Worm (Caenorhabditis elegans) whole organism, L1 larva: ENCODE data around the gene spe-29.

Source experiments
- C04F5.9 ChIP-seq: sonication (generic microtip); optimal IDR thresholded peaks from 2 replicates; lab custom pipeline; 2016; ENCODE audit warnings: missing genetic modification characterization, missing compliant biosample characterization
- C16A3.4 ChIP-seq: fragments of 150-350 bp; optimal IDR thresholded peaks from 2 replicates; lab custom pipeline; 2014; ENCODE audit warnings: missing biosample characterization, missing genetic modification characterization
- ceh-63 ChIP-seq: fragments of 200-800 bp; sonication (Bioruptor generic); optimal IDR thresholded peaks from 2 replicates; lab custom pipeline; 2018; ENCODE audit warnings: mild to moderate bottlenecking, missing genetic modification characterization, missing compliant biosample characterization
- ceh-8 ChIP-seq: fragments of 200-800 bp; sonication (Bioruptor generic); optimal IDR thresholded peaks from 2 replicates; lab custom pipeline; 2018; ENCODE audit warnings: mild to moderate bottlenecking, missing genetic modification characterization, moderate library complexity, missing compliant biosample characterization
- ceh-82 ChIP-seq, 3 experiments: fragments of 150-350 bp in 1 of 3; sonication (generic microtip) in 2 of 3; optimal IDR thresholded peaks; 2 replicates each; lab custom pipeline; 2014 to 2017; ENCODE audit warnings: missing biosample characterization in 3 of 3, missing genetic modification characterization in 3 of 3
- ces-1 ChIP-seq: fragments of 150-350 bp; optimal IDR thresholded peaks from 2 replicates; lab custom pipeline; 2014; ENCODE audit warnings: missing biosample characterization, missing genetic modification reagents, missing genetic modification characterization
- dpl-1 ChIP-seq, 3 experiments: fragments of 150-350 bp in 2 of 3; sonication (generic microtip) in 1 of 3; optimal IDR thresholded peaks; 2 replicates each; lab custom pipeline; 2014 to 2017; ENCODE audit warnings: missing biosample characterization in 3 of 3, missing genetic modification characterization in 3 of 3, missing genetic modification reagents in 3 of 3
- efl-3 ChIP-seq: fragments of 200-800 bp; sonication (Bioruptor generic); optimal IDR thresholded peaks from 2 replicates; lab custom pipeline; 2018; ENCODE audit warnings: mild to moderate bottlenecking, missing genetic modification characterization, missing compliant biosample characterization
- egl-27 ChIP-seq, 2 experiments: fragments of 150-350 bp in 1 of 2; sonication (generic microtip); optimal IDR thresholded peaks; 3 replicates each; lab custom pipeline; 2017 to 2018; ENCODE audit warnings: missing biosample characterization in 2 of 2, missing genetic modification characterization in 2 of 2, missing genetic modification reagents in 2 of 2
- ets-5 ChIP-seq: fragments of 200-800 bp; sonication (Bioruptor generic); IDR thresholded peaks from 2 replicates; pipeline ENCODE4 v1.3.6; 2022; ENCODE audit warnings: missing genetic modification characterization, missing compliant biosample characterization
- fkh-10 ChIP-seq: sonication (generic microtip); optimal IDR thresholded peaks from 2 replicates; lab custom pipeline; 2017; ENCODE audit warnings: missing biosample characterization, missing genetic modification reagents, missing genetic modification characterization
- fkh-4 ChIP-seq: sonication (generic microtip); optimal IDR thresholded peaks from 2 replicates; lab custom pipeline; 2016; ENCODE audit warnings: missing compliant biosample characterization, missing genetic modification characterization, borderline replicate concordance
- fkh-8 ChIP-seq: sonication (generic microtip); optimal IDR thresholded peaks from 2 replicates; lab custom pipeline; 2016; ENCODE audit warnings: mild to moderate bottlenecking, missing genetic modification characterization, missing compliant biosample characterization
- fos-1 ChIP-seq: fragments of 150-350 bp; optimal IDR thresholded peaks from 2 replicates; lab custom pipeline; 2014; ENCODE audit warnings: missing biosample characterization, missing genetic modification characterization
- grh-1 ChIP-seq: fragments of 200-800 bp; sonication (Bioruptor generic); IDR thresholded peaks from 2 replicates; pipeline ENCODE4 v1.3.6; 2022; ENCODE audit warnings: missing genetic modification reagents, missing genetic modification characterization, missing compliant biosample characterization
- hpl-2 ChIP-seq: fragments of 150-350 bp; optimal IDR thresholded peaks from 2 replicates; lab custom pipeline; 2014; ENCODE audit warnings: missing biosample characterization, missing genetic modification reagents, missing genetic modification characterization
- isw-1 ChIP-seq: fragments of 200-800 bp; sonication (Bioruptor generic); IDR thresholded peaks from 2 replicates; pipeline ENCODE4 v1.3.6; 2022; ENCODE audit warnings: missing genetic modification characterization, missing compliant biosample characterization
- jun-1 ChIP-seq: fragments of 150-350 bp; optimal IDR thresholded peaks from 2 replicates; lab custom pipeline; 2014; ENCODE audit warnings: missing biosample characterization, missing genetic modification reagents, missing genetic modification characterization
- lin-15B ChIP-seq: fragments of 150-350 bp; sonication (generic microtip); optimal IDR thresholded peaks from 3 replicates; lab custom pipeline; 2014; ENCODE audit warnings: missing biosample characterization, missing genetic modification characterization
- lin-35 ChIP-seq, 2 experiments: fragments of 150-350 bp; optimal IDR thresholded peaks; 2 replicates each; lab custom pipeline; 2014; ENCODE audit warnings: missing biosample characterization in 2 of 2, missing genetic modification characterization in 2 of 2, missing genetic modification reagents in 2 of 2
- lin-39 ChIP-seq: fragments of 150-350 bp; optimal IDR thresholded peaks from 2 replicates; lab custom pipeline; 2014; ENCODE audit warnings: missing biosample characterization, missing genetic modification reagents, missing genetic modification characterization
- lsy-2 ChIP-seq, 2 experiments: fragments of 150-350 bp; optimal IDR thresholded peaks; 2 replicates each; lab custom pipeline; 2014; ENCODE audit warnings: missing biosample characterization in 2 of 2, missing genetic modification characterization in 2 of 2
- mab-9 ChIP-seq: fragments of 200-800 bp; sonication (Bioruptor generic); IDR thresholded peaks from 2 replicates; pipeline ENCODE4 v1.3.6; 2022; ENCODE audit warnings: missing genetic modification reagents, missing genetic modification characterization, missing compliant biosample characterization
- mdl-1 ChIP-seq, 2 experiments: fragments of 150-350 bp; optimal IDR thresholded peaks; 2 replicates each; lab custom pipeline; 2014 to 2017; ENCODE audit warnings: missing biosample characterization in 2 of 2, missing genetic modification characterization in 2 of 2, inconsistent platforms in 1 of 2
- mep-1 ChIP-seq: fragments of 150-350 bp; optimal IDR thresholded peaks from 2 replicates; lab custom pipeline; 2014; ENCODE audit warnings: missing biosample characterization, missing genetic modification characterization
- nhr-11 ChIP-seq: fragments of 150-350 bp; optimal IDR thresholded peaks from 2 replicates; lab custom pipeline; 2014; ENCODE audit warnings: missing biosample characterization, missing genetic modification characterization
- nhr-12 ChIP-seq: sonication (generic microtip); optimal IDR thresholded peaks from 2 replicates; lab custom pipeline; 2017; ENCODE audit warnings: missing biosample characterization, missing genetic modification characterization
- nhr-19 ChIP-seq: fragments of 200-800 bp; sonication (Bioruptor generic); conservative IDR thresholded peaks from 2 replicates; pipeline ENCODE4 v1.3.6; 2022; ENCODE audit warnings: missing genetic modification characterization, missing compliant biosample characterization
- nhr-237 ChIP-seq: fragments of 150-350 bp; optimal IDR thresholded peaks from 2 replicates; lab custom pipeline; 2014; ENCODE audit warnings: missing biosample characterization, missing genetic modification characterization
- nhr-71 ChIP-seq: sonication (generic microtip); optimal IDR thresholded peaks from 2 replicates; lab custom pipeline; 2016; ENCODE audit warnings: mild to moderate bottlenecking, missing genetic modification characterization, moderate library complexity, missing compliant biosample characterization
- nhr-77 ChIP-seq: fragments of 150-350 bp; optimal IDR thresholded peaks from 2 replicates; lab custom pipeline; 2014; ENCODE audit warnings: missing biosample characterization, missing genetic modification characterization
- nhr-90 ChIP-seq: sonication (generic microtip); optimal IDR thresholded peaks from 2 replicates; lab custom pipeline; 2016; ENCODE audit warnings: mild to moderate bottlenecking, missing genetic modification characterization, missing compliant biosample characterization; ENCODE audit not compliant: poor library complexity
- pax-3 ChIP-seq: fragments of 200-800 bp; sonication (Bioruptor generic); optimal IDR thresholded peaks from 2 replicates; lab custom pipeline; 2018; ENCODE audit warnings: mild to moderate bottlenecking, missing genetic modification characterization, moderate library complexity, missing compliant biosample characterization
- rnt-1 ChIP-seq: sonication (generic microtip); optimal IDR thresholded peaks from 2 replicates; lab custom pipeline; 2016; ENCODE audit warnings: mild to moderate bottlenecking, missing genetic modification characterization, moderate library complexity, missing compliant biosample characterization
- snpc-4 ChIP-seq: fragments of 150-350 bp; optimal IDR thresholded peaks from 2 replicates; lab custom pipeline; 2014; ENCODE audit warnings: missing biosample characterization, missing genetic modification characterization
- sup-37 ChIP-seq: fragments of 200-800 bp; sonication (Bioruptor generic); optimal IDR thresholded peaks from 2 replicates; lab custom pipeline; 2018; ENCODE audit warnings: mild to moderate bottlenecking, missing genetic modification characterization, missing compliant biosample characterization
- tbx-2 ChIP-seq: sonication (generic microtip); optimal IDR thresholded peaks from 2 replicates; lab custom pipeline; 2016; ENCODE audit warnings: missing genetic modification characterization, missing compliant biosample characterization
- tlp-1 ChIP-seq: fragments of 150-350 bp; optimal IDR thresholded peaks from 2 replicates; lab custom pipeline; 2014; ENCODE audit warnings: missing biosample characterization, missing genetic modification characterization
- unc-86 ChIP-seq: sonication (generic microtip); optimal IDR thresholded peaks from 2 replicates; lab custom pipeline; 2016; ENCODE audit warnings: missing genetic modification characterization, missing compliant biosample characterization
- zip-4 ChIP-seq: fragments of 200-800 bp; sonication (Bioruptor generic); optimal IDR thresholded peaks from 2 replicates; lab custom pipeline; 2018; ENCODE audit warnings: mild to moderate bottlenecking, missing genetic modification characterization, moderate library complexity, missing compliant biosample characterization
- ztf-11 ChIP-seq, 2 experiments: sonication (generic microtip); optimal IDR thresholded peaks; 2 replicates each; lab custom pipeline; 2016 to 2017; ENCODE audit warnings: missing genetic modification characterization in 2 of 2, missing biosample characterization in 1 of 2, missing compliant biosample characterization in 1 of 2
- ztf-4 ChIP-seq: fragments of 150-350 bp; optimal IDR thresholded peaks from 2 replicates; lab custom pipeline; 2014; ENCODE audit warnings: missing biosample characterization, missing genetic modification characterization

spe-29 gene

DNA sequence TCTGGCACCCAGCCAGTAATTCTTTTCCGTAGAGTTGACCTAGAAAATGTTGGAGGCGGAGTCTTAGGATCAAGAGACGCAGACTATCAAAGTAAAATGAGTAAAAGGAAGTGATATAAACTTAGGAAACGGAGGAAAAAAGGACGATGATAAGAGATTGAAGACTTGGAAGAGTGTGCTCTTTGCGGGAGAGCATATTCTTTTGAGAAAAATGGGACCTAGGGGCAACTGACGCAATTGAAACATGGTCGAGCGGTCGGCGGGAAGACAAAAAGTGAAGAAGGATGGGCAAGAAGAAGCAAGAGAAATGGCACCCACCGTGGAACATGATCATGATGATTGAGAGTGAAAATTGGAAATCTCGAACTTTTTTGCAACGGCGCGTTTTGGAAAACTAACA, 14.4 kb downstream of the spe-29 start (continued):
- TF ChIP-seq fkh-10 (GFP tag; lab: Kevin White, UChicago) = no peak
- no peak for TF ChIP-seq isw-1
- no peak for TF ChIP-seq lsy-2 (tag; optimal IDR thresholded peaks at IDR 0.05; lab: Kevin White, UChicago)
- no peak for TF ChIP-seq ztf-4 (tag; lab: Kevin White, UChicago)

DNA sequence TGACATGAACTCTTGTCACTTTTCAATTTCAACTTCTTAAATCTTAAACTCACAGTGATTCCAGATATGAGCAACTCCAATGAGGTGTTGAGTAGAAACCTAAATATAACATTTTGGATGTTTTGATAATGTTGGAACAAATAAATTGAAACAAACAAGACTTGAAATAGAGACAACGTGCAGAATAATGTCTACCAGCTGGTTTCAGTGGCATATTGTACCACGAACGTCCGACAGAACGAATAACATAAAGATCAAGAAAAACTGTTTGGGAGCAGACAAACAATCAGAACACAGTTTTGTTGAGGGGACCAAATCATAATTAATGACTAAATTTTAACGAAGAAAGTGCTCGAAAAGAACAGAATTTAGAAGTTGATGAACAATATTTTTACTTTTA, 19.7 kb downstream of the spe-29 start, which contains the start of gene gon-1:
Gene gon-1 (minus strand): TSS at position 101 of the 400 bp plus-strand sequence.
- no peak for TF ChIP-seq nhr-90 (tag; lab: Kevin White, UChicago)
- no peak for TF ChIP-seq nhr-71 (tag; lab: Kevin White, UChicago)
- TF ChIP-seq ceh-82 (tag; optimal IDR thresholded peaks at IDR 0.05; lab: Kevin White, UChicago) = no peak
- TF ChIP-seq fkh-8 (tag; lab: Kevin White, UChicago) = no peak
- TF ChIP-seq rnt-1 (tag; lab: Kevin White, UChicago) = no peak
- no peak for TF ChIP-seq pax-3 (tag; lab: Kevin White, UChicago)
- TF ChIP-seq fos-1 (tag; lab: Kevin White, UChicago) = no peak
- TF ChIP-seq nhr-237 (tag; lab: Kevin White, UChicago) = no peak
- no peak for TF ChIP-seq ceh-8 (GFP tag; lab: Kevin White, UChicago)
- no peak for TF ChIP-seq mab-9 (GFP tag; lab: Robert Waterston, UW)
- no peak for TF ChIP-seq mep-1
- no peak for TF ChIP-seq lin-15B (tag; lab: Kevin White, UChicago)
- no peak for TF ChIP-seq C16A3.4 (tag; lab: Kevin White, UChicago)
- TF ChIP-seq lin-35 (GFP tag; optimal IDR thresholded peaks at IDR 0.05; lab: Kevin White, UChicago) = no peak
- TF ChIP-seq nhr-11 (tag; lab: Kevin White, UChicago) = no peak
- no peak for TF ChIP-seq lin-39 (tag; lab: Kevin White, UChicago)
- no peak for TF ChIP-seq dpl-1 (GFP tag; optimal IDR thresholded peaks at IDR 0.05; lab: Kevin White, UChicago)
- TF ChIP-seq ceh-63 (GFP tag; lab: Kevin White, UChicago) = no peak
- no peak for TF ChIP-seq unc-86 (tag; lab: Kevin White, UChicago)

DNA sequence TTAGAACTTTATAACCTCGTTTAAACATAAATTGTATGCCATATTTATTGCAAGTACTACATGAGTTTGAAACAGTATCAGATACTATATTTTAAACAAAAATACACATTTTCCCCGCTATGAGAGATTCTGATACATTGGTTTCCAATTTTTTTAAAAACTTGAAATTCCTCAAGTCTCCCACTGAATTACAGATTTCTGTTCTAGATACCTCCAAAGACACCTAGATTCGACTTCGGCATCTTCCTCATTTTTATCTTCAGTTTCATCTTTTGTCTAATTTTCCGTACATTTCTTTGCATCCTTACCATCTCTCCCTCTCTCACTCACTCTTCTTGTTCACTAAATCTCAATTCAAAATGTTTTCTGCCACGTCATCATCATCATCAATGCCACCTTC, 30.3 kb downstream of the spe-29 start, which contains the start of gene T13H10.2:
Gene T13H10.2 (plus strand): TSS at position 301 of the 400 bp plus-strand sequence.
- TF ChIP-seq snpc-4 (tag; lab: Kevin White, UChicago) (no peak), isw-1 (no peak), mdl-1 (tag; optimal IDR thresholded peaks at IDR 0.05; lab: Kevin White, UChicago) (no peak), sup-37 (GFP tag; lab: Kevin White, UChicago) (no peak), nhr-77 (tag; lab: Kevin White, UChicago) (no peak), grh-1 (GFP tag; lab: Robert Waterston, UW) (no peak), mep-1 (no peak), C04F5.9 (tag; lab: Kevin White, UChicago) (no peak), zip-4 (GFP tag; lab: Kevin White, UChicago) (no peak), hpl-2 (no peak), nhr-71 (tag; lab: Kevin White, UChicago) (no peak), nhr-19 (no peak), efl-3 (GFP tag; lab: Kevin White, UChicago) (no peak)

DNA sequence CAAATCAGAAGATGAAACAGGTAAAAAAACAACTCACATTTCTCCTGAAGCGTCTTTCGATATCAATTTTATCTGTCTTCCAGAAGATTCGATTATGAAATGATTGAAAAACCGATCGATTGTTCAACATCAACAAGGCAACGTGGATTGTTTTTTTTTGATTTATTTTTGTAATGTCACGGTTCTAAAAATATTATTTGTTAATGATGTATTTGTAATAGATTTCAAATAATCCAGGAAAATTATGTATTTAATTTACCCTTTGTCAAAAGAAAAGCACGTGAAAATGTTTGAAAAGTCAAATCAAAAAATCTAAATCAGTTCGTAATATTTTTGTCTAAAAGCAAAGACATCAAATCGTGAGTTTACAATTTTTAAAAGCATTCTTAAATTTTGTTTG, 35.4 kb downstream of the spe-29 start, which contains the start of the genes kin-5 and C47E12.11:
Gene kin-5 (minus strand): TSS at position 101 of the 400 bp plus-strand sequence.
Gene C47E12.11 (plus strand): TSS at position 320 of the 400 bp plus-strand sequence.
- TF ChIP-seq ztf-11 (tag; optimal IDR thresholded peaks at IDR 0.05; lab: Kevin White, UChicago) (no peak), fos-1 (tag; lab: Kevin White, UChicago) (no peak), tlp-1 (tag; lab: Kevin White, UChicago) (no peak), nhr-12 (tag; lab: Kevin White, UChicago) (no peak), fkh-8 (tag; lab: Kevin White, UChicago) (no peak), ets-5 (no peak), jun-1 (no peak), sup-37 (GFP tag; lab: Kevin White, UChicago) (no peak), ces-1 (GFP tag; lab: Kevin White, UChicago) (no peak), snpc-4 (tag; lab: Kevin White, UChicago) (no peak), fkh-4 (tag; lab: Kevin White, UChicago) (no peak), grh-1 (GFP tag; lab: Robert Waterston, UW) (no peak), egl-27 (tag; optimal IDR thresholded peaks at IDR 0.05; lab: Kevin White, UChicago) (no peak), tbx-2 (tag; lab: Kevin White, UChicago) (no peak), fkh-10 (GFP tag; lab: Kevin White, UChicago) (no peak)
